Worm (Caenorhabditis elegans) whole organism, late embryonic: ENCODE data around the gene ida-1.

Experiments
- C08G9.2 ChIP-seq: sonication (generic microtip); optimal IDR thresholded peaks from 2 replicates; lab custom pipeline; 2016; ENCODE audit warnings: mild to moderate bottlenecking, missing genetic modification characterization, moderate library complexity, missing compliant biosample characterization
- C38D4.7 ChIP-seq: fragments of 200-800 bp; sonication (Bioruptor generic); optimal IDR thresholded peaks from 2 replicates; lab custom pipeline; 2018; ENCODE audit warnings: mild to moderate bottlenecking, missing genetic modification characterization, moderate library complexity, missing compliant biosample characterization
- F13H6.1 ChIP-seq: sonication (generic microtip); optimal IDR thresholded peaks from 2 replicates; lab custom pipeline; 2016; ENCODE audit warnings: missing genetic modification characterization, missing compliant biosample characterization
- ahr-1 ChIP-seq: sonication (generic microtip); optimal IDR thresholded peaks from 2 replicates; lab custom pipeline; 2016; ENCODE audit warnings: missing genetic modification characterization, missing compliant biosample characterization
- ceh-14 ChIP-seq: sonication (generic microtip); optimal IDR thresholded peaks from 2 replicates; lab custom pipeline; 2016; ENCODE audit warnings: missing genotype, missing genetic modification characterization, missing compliant biosample characterization
- ceh-19 ChIP-seq: fragments of 200-800 bp; sonication (Bioruptor generic); optimal IDR thresholded peaks from 2 replicates; lab custom pipeline; 2018; ENCODE audit warnings: mild to moderate bottlenecking, missing genetic modification characterization, missing compliant biosample characterization
- ceh-2 ChIP-seq: sonication (generic microtip); optimal IDR thresholded peaks from 2 replicates; lab custom pipeline; 2016; ENCODE audit warnings: missing genotype, missing genetic modification characterization, missing compliant biosample characterization
- ceh-22 ChIP-seq: sonication (generic microtip); optimal IDR thresholded peaks from 2 replicates; lab custom pipeline; 2017; ENCODE audit warnings: missing biosample characterization, missing genetic modification characterization
- ceh-31 ChIP-seq: sonication (generic microtip); optimal IDR thresholded peaks from 2 replicates; lab custom pipeline; 2016; ENCODE audit warnings: missing genetic modification characterization, missing compliant biosample characterization
- ceh-34 ChIP-seq: sonication (generic microtip); optimal IDR thresholded peaks from 2 replicates; lab custom pipeline; 2016; ENCODE audit warnings: mild to moderate bottlenecking, missing genetic modification characterization, missing compliant biosample characterization
- ceh-48 ChIP-seq: sonication (generic microtip); optimal IDR thresholded peaks from 2 replicates; lab custom pipeline; 2016; ENCODE audit warnings: missing genetic modification characterization, inconsistent platforms, missing compliant biosample characterization
- che-1 ChIP-seq: sonication (generic microtip); optimal IDR thresholded peaks from 2 replicates; lab custom pipeline; 2016; ENCODE audit warnings: mild to moderate bottlenecking, missing genetic modification characterization, missing compliant biosample characterization
- dve-1 ChIP-seq: sonication (generic microtip); optimal IDR thresholded peaks from 2 replicates; lab custom pipeline; 2017; ENCODE audit warnings: antibody characterized with exemption, mild to moderate bottlenecking, missing genetic modification characterization, missing compliant biosample characterization
- ets-4 ChIP-seq: sonication (generic microtip); optimal IDR thresholded peaks from 2 replicates; lab custom pipeline; 2016; ENCODE audit warnings: missing genetic modification characterization, missing compliant biosample characterization
- fax-1 ChIP-seq: sonication (generic microtip); optimal IDR thresholded peaks from 2 replicates; lab custom pipeline; 2016; ENCODE audit warnings: missing genotype, missing genetic modification characterization, missing compliant biosample characterization
- fkh-10 ChIP-seq: fragments of 150-350 bp; optimal IDR thresholded peaks from 2 replicates; lab custom pipeline; 2014; ENCODE audit warnings: missing biosample characterization, missing genetic modification reagents, missing genetic modification characterization
- hlh-13 ChIP-seq: fragments of 200-800 bp; sonication (Bioruptor generic); optimal IDR thresholded peaks from 2 replicates; lab custom pipeline; 2018; ENCODE audit warnings: mild to moderate bottlenecking, missing genetic modification characterization, missing compliant biosample characterization
- hlh-15 ChIP-seq: sonication (generic microtip); optimal IDR thresholded peaks from 2 replicates; lab custom pipeline; 2016; ENCODE audit warnings: missing genetic modification characterization, missing compliant biosample characterization
- hlh-30 ChIP-seq: sonication (generic microtip); optimal IDR thresholded peaks from 2 replicates; lab custom pipeline; 2017; ENCODE audit warnings: antibody characterized with exemption, missing genetic modification characterization, missing compliant biosample characterization; ENCODE audit not compliant: insufficient read depth
- hlh-6 ChIP-seq: sonication (generic microtip); optimal IDR thresholded peaks from 2 replicates; lab custom pipeline; 2016; ENCODE audit warnings: missing genotype, missing genetic modification characterization, missing compliant biosample characterization
- lim-6 ChIP-seq: sonication (generic microtip); optimal IDR thresholded peaks from 2 replicates; lab custom pipeline; 2016; ENCODE audit warnings: missing genetic modification characterization, missing compliant biosample characterization
- lin-11 ChIP-seq: fragments of 200-800 bp; sonication (Bioruptor generic); optimal IDR thresholded peaks from 2 replicates; lab custom pipeline; 2018; ENCODE audit warnings: mild to moderate bottlenecking, missing genetic modification characterization, missing compliant biosample characterization
- nfya-1 ChIP-seq: sonication (generic microtip); optimal IDR thresholded peaks from 2 replicates; lab custom pipeline; 2017; ENCODE audit warnings: missing genetic modification characterization, mild to moderate bottlenecking, missing compliant biosample characterization, antibody characterized with exemption, moderate library complexity
- npax-4 ChIP-seq: sonication (generic microtip); optimal IDR thresholded peaks from 2 replicates; lab custom pipeline; 2016; ENCODE audit warnings: missing genetic modification characterization, missing compliant biosample characterization
- pat-9 ChIP-seq: fragments of 200-800 bp; sonication (Bioruptor generic); optimal IDR thresholded peaks from 2 replicates; lab custom pipeline; 2018; ENCODE audit warnings: mild to moderate bottlenecking, missing genetic modification characterization, moderate library complexity, missing compliant biosample characterization
- pha-4 ChIP-seq: fragments of 150-350 bp; optimal IDR thresholded peaks from 2 replicates; lab custom pipeline; 2018; ENCODE audit warnings: missing biosample characterization, missing genetic modification reagents, missing genetic modification characterization
- pqm-1 ChIP-seq: sonication (generic microtip); optimal IDR thresholded peaks from 2 replicates; lab custom pipeline; 2016; ENCODE audit warnings: missing genetic modification characterization, missing compliant biosample characterization
- pros-1 ChIP-seq: fragments of 150-350 bp; optimal IDR thresholded peaks from 2 replicates; lab custom pipeline; 2014; ENCODE audit warnings: missing biosample characterization, missing genetic modification reagents, missing genetic modification characterization
- ref-2 ChIP-seq: sonication (generic microtip); optimal IDR thresholded peaks from 2 replicates; lab custom pipeline; 2016; ENCODE audit warnings: missing genetic modification characterization, missing compliant biosample characterization
- sox-4 ChIP-seq: sonication (generic microtip); optimal IDR thresholded peaks from 2 replicates; lab custom pipeline; 2017; ENCODE audit warnings: mild to moderate bottlenecking, missing genetic modification characterization, inconsistent platforms, missing compliant biosample characterization
- tbx-2 ChIP-seq: sonication (generic microtip); optimal IDR thresholded peaks from 2 replicates; lab custom pipeline; 2016; ENCODE audit warnings: missing genetic modification characterization, missing compliant biosample characterization
- tbx-7 ChIP-seq: sonication (generic microtip); optimal IDR thresholded peaks from 2 replicates; lab custom pipeline; 2016; ENCODE audit warnings: missing genotype, missing genetic modification characterization, missing compliant biosample characterization
- ttx-3 ChIP-seq: sonication (generic microtip); optimal IDR thresholded peaks from 2 replicates; lab custom pipeline; 2016; ENCODE audit warnings: missing genetic modification reagents, missing genetic modification characterization, missing compliant biosample characterization
- unc-42 ChIP-seq: sonication (generic microtip); optimal IDR thresholded peaks from 2 replicates; lab custom pipeline; 2016; ENCODE audit warnings: missing genotype, missing genetic modification characterization, missing compliant biosample characterization
- unc-86 ChIP-seq: sonication (generic microtip); optimal IDR thresholded peaks from 2 replicates; lab custom pipeline; 2016; ENCODE audit warnings: missing genetic modification characterization, missing compliant biosample characterization
- ztf-16 ChIP-seq: sonication (generic microtip); optimal IDR thresholded peaks from 2 replicates; lab custom pipeline; 2017; ENCODE audit warnings: missing genetic modification characterization, missing compliant biosample characterization

ida-1 gene

ce11 chrIII:5718385-5718784, 37.0 kb upstream of the ida-1 start:
- TF ChIP-seq hlh-13 (GFP tag; lab: Kevin White, UChicago) (no peak), tbx-2 (tag; lab: Kevin White, UChicago) (peak; percentile 17)

DNA sequence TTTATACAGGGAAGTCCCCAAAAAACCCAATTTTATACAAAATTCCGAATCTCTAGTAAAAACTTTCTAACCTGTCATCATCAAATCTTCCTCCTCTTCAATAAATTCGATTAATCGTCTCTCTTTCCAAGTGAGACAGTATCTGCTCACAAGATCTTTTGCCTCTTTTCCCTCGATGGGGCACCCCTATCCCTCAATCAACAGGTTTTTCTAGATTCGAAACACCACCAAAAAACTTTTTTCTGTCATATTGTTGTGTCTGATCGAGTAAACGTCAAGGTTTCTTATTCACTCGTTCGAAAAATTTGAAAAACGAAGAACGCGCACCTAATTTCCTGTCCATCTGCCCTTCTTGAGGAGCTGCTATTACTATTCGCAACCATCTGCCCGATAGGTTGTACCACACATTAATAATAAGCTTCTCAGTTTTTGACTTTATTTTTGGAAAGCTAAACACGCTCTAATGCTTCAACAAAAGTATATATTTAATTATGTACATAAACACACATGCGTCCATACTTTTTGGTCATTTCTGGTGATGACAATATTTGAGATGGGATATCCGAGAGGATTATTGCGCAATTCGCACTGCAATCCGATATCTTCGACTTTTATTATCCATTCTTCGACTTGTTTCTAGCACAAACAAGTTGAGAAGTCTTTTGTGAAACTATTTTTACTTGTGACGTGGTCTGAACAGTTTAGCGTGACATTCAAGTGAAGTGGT, 36.1 kb upstream of the ida-1 start:
- TF ChIP-seq C38D4.7 (GFP tag; lab: Kevin White, UChicago) = no peak
- no peak for TF ChIP-seq npax-4 (tag; lab: Kevin White, UChicago)
- TF ChIP-seq ttx-3 (tag; lab: Kevin White, UChicago) = no peak
- peak; percentile 20 for TF ChIP-seq ceh-34 (tag; lab: Kevin White, UChicago)
- no peak for TF ChIP-seq ets-4 (tag; lab: Kevin White, UChicago)
- TF ChIP-seq fax-1 (tag; lab: Kevin White, UChicago) = no peak
- TF ChIP-seq dve-1 (tag; lab: Kevin White, UChicago) = no peak

ce11 chrIII:5719832-5720194, 35.5 kb upstream of the ida-1 start:
- no peak for TF ChIP-seq pha-4 (tag; lab: Kevin White, UChicago)
- no peak for TF ChIP-seq lim-6 (tag; lab: Kevin White, UChicago)
- TF ChIP-seq pros-1 (tag; lab: Kevin White, UChicago) = no peak
- no peak for TF ChIP-seq tbx-7 (tag; lab: Kevin White, UChicago)
- no peak for TF ChIP-seq ceh-48 (tag; lab: Kevin White, UChicago)
- no peak for TF ChIP-seq che-1 (tag; lab: Kevin White, UChicago)
- TF ChIP-seq hlh-6 (tag; lab: Kevin White, UChicago) = no peak
- TF ChIP-seq sox-4 (tag; lab: Kevin White, UChicago) = no peak
- no peak for TF ChIP-seq F13H6.1 (tag; lab: Kevin White, UChicago)
- no peak for TF ChIP-seq lin-11 (tag; lab: Kevin White, UChicago)
- TF ChIP-seq fkh-10 (GFP tag; lab: Kevin White, UChicago) = no peak
- no peak for TF ChIP-seq hlh-15 (tag; lab: Kevin White, UChicago)
- no peak for TF ChIP-seq pat-9 (tag; lab: Kevin White, UChicago)
- TF ChIP-seq ztf-16 (tag; lab: Kevin White, UChicago) = no peak
- no peak for TF ChIP-seq ahr-1 (tag; lab: Kevin White, UChicago)
- no peak for TF ChIP-seq ceh-22
- TF ChIP-seq C08G9.2 (tag; lab: Kevin White, UChicago) = no peak
- TF ChIP-seq nfya-1 = no peak

ce11 chrIII:5720266-5721019, 34.9 kb upstream of the ida-1 start:
- TF ChIP-seq F13H6.1 (tag; lab: Kevin White, UChicago) = no peak
- no peak for TF ChIP-seq ceh-19
- TF ChIP-seq hlh-30 = no peak
- TF ChIP-seq pqm-1 (tag; lab: Kevin White, UChicago) = no peak
- no peak for TF ChIP-seq ceh-2 (tag; lab: Kevin White, UChicago)
- peak; percentile 42 for TF ChIP-seq ref-2 (tag; lab: Kevin White, UChicago)
- peak; percentile 99 for TF ChIP-seq unc-42 (tag; lab: Kevin White, UChicago)
- TF ChIP-seq ceh-31 (tag; lab: Kevin White, UChicago) = peak; percentile 51
- peak; percentile 44 for TF ChIP-seq ceh-14
- no peak for TF ChIP-seq unc-86 (tag; lab: Kevin White, UChicago)
- peak; percentile 24 for TF ChIP-seq tbx-2 (tag; lab: Kevin White, UChicago)
